Fruit fly (Drosophila melanogaster) Kc167 (cell line): ENCODE data around the gene CG11858.

ENCODE experiments used
- Myc ChIP-seq: fragments of >200 bp; optimal IDR thresholded peaks from 2 replicates; lab custom pipeline; 2017; ENCODE audit warnings: missing external identifiers
- insv ChIP-seq: fragments of >200 bp; optimal IDR thresholded peaks from 3 replicates; lab custom pipeline; 2018; ENCODE audit warnings: missing external identifiers

- TF ChIP-seq Myc (lab: Kevin White, UChicago): no peak
- no peak for TF ChIP-seq insv (lab: Kevin White, UChicago)
Observed at dm6 chr3R:25258628-25259240, 3.8 kb upstream of the CG11858 start, which contains the start of gene CG11857.
